Worm (Caenorhabditis elegans) whole organism, L4/young adult: ENCODE results near the gene F10D7.3.

Source experiments
- W03F9.2 ChIP-seq: fragments of 150-350 bp; optimal IDR thresholded peaks from 2 replicates; lab custom pipeline; 2014; ENCODE audit warnings: missing biosample characterization, missing genetic modification characterization
- dao-5 ChIP-seq: sonication (generic microtip); optimal IDR thresholded peaks from 2 replicates; lab custom pipeline; 2016; ENCODE audit warnings: missing genotype, missing genetic modification characterization, moderate library complexity, missing compliant biosample characterization
- him-1 ChIP-seq: sonication (generic microtip); optimal IDR thresholded peaks from 2 replicates; lab custom pipeline; 2016; ENCODE audit warnings: missing genotype, missing genetic modification reagents, missing genetic modification characterization, missing compliant biosample characterization

The F10D7.3 gene

ce11 chrX:17374534-17374933, at the start of gene F10D7.3:
Gene F10D7.3 (minus strand): TSS chrX:17374634.
- TF ChIP-seq W03F9.2: no peak
- no peak for TF ChIP-seq him-1 (tag; lab: Kevin White, UChicago)
- no peak for TF ChIP-seq dao-5 (tag; lab: Kevin White, UChicago)

DNA sequence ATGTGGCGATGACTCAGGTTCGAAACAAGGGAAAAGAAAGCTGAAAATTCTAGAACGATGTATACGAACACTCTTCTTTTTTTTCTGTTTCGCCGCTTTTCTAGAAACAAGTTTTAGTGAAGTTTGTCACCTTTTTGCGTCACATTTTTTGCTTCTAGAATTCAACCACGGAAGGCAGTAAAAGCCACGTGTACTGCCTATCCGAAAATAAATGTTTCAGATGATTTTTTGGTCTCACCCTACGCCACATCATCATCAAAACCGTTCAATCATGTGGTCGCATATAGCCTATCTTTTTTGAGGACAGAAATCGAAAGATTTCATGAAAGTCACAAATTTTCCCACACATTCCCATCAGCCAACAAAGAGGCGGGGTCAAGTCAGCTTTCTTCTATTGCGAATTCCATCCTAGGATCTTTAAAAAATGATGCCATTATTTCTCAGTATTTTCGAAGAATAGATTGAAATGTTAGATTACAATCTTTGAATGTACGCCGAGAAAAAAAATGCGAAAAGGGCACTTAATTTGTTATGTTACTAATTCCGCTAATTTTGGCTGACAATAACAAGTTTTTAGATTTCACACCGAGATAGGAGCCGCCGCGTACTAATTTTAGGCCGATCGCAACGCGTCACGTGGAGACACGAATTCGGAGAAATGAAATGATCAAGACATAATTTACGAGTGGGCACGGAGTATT, 49.6 kb upstream of the F10D7.3 start:
- TF ChIP-seq W03F9.2 (no peak), him-1 (tag; lab: Kevin White, UChicago) (no peak), dao-5 (tag; lab: Kevin White, UChicago) (no peak)

DNA sequence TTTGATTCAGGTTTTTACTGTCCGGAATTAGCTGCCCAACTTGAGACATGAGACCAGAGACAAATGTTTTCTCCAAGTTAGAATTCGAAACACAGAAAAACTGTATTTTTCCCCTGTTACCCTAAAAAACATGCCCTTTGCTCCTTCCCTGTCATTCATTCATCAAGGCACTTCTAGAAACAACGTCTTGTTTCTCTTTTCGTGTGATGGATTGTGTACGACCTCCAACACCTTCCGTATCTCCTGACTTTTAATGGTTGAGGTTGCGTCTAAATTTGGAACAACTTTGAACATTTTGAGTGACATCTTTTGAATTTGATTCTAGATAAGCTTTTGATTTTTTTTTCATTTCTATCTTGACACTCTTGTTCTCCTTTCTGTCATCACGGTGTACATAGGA, 48.2 kb upstream of the F10D7.3 start:
- TF ChIP-seq W03F9.2: no peak
- no peak for TF ChIP-seq dao-5 (tag; lab: Kevin White, UChicago)
- no peak for TF ChIP-seq him-1 (tag; lab: Kevin White, UChicago)

ce11 chrX:17421532-17422078, 47.2 kb upstream of the F10D7.3 start, which contains the start of gene osm-11:
Gene osm-11 (minus strand): TSS chrX:17421582.
- TF ChIP-seq dao-5 (tag; lab: Kevin White, UChicago) (no peak), W03F9.2 (no peak), him-1 (tag; lab: Kevin White, UChicago) (no peak)

DNA sequence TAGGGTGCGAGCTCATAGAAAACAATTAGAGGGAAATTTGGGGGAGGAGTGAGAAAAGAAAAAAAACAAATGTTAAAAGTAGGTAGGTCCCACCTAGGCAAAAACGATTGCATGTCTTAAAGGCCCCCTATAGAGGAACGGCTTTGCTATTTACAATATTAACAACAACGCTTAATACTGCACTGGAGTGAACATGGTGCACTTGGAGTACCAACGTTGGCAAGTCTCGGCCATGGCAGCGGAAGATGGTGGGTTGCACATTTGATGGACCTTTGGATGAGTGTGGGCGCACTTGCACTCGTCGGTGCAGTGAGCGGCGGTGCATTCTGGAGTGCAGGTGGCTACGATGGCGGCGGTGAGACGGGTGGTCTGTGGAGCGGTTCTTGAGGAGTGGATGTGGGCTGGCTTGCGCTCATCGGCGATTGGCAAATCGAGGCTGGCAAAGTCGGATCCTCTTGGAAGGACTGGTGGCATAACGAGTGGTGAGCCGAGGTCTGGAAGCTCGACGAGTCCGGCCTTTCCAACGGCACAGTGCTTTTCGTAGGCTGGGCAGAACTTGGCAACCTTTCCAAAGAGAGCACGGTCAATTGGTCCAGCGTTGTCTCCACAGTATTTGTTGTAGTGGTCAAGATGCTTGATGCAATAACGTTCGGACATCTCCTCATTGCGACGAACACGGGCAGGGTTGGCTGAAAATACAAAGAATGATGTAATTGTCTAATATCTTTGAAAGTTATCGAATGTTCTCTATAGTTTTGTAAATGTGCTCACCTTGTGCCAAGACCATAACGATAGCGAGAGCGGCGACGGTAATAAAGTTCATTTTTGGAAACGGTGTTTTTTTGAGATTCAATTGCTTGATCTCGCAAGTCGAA, 46.4 kb upstream of the F10D7.3 start:
- TF ChIP-seq dao-5 (tag; lab: Kevin White, UChicago) (no peak), him-1 (tag; lab: Kevin White, UChicago) (no peak), W03F9.2 (no peak)

DNA sequence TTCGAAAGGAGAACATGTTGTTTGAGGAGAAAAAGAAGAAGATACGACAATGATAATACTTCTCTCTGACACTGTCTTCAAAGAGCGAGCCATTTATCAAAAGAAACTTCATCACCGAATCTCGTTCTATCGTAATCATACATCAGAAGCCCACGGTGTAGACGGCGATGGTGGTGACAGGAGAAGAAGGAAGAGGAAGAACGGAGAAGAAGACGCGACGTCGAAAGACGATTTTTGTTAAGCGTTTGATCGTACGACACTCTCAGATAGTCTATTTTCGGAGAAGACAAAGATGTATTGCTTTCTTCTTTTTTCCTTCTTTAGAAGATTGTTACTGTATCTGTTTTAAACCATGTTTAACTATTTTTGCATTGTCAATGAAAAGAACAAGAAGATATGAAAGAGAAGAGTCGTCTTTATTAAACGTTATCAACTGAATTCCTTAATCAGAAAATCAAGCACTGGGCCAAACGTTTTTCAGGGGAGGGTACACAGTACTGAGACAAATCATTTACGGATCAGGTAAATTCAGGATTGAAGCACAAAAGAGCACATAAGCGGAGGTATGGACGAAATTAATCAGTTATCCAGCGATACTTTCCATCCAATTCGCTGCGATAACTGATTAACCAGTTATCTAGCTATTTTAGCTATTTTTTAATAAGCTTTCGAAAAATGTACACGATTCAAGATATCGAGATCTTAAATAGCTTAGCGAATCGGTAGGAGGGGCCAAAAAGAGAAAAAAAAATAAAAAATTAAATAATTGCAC, 45.6 kb upstream of the F10D7.3 start:
- TF ChIP-seq him-1 (tag; lab: Kevin White, UChicago) (no peak), dao-5 (tag; lab: Kevin White, UChicago) (no peak)

DNA sequence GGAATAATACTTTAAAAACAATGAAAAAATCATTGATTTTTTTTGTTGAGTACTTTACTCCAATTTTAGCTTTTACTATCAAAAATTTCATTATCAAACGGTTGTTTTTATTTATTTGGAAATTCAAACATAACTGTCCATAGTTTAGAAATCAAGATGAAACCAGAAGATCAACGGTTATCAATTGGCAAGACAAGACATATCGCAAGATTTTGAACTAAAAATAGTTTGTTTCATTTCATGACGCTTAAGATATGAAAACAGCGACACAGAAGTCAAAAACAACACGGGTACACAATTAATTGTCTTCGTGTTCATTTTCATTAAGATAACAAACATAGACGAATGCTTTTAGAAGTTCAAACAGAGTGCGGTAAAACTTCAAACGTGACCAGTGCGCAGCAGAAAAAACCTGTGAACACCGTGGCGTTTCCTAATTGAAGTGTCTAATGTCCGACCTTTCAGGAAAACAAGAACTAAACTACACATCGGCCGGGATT, 43.1 kb upstream of the F10D7.3 start:
- TF ChIP-seq him-1 (tag; lab: Kevin White, UChicago) (no peak), dao-5 (tag; lab: Kevin White, UChicago) (no peak), W03F9.2 (no peak)

- TF ChIP-seq him-1 (tag; lab: Kevin White, UChicago) (no peak), dao-5 (tag; lab: Kevin White, UChicago) (no peak), W03F9.2 (no peak)
Measured at ce11 chrX:17413868-17414267, 39.4 kb upstream of the F10D7.3 start, which contains the start of gene crb-1. Gene crb-1 (minus strand): TSS chrX:17414014.

ce11 chrX:17412642-17413041, 38.2 kb upstream of the F10D7.3 start:
- TF ChIP-seq W03F9.2 (no peak), him-1 (tag; lab: Kevin White, UChicago) (no peak), dao-5 (tag; lab: Kevin White, UChicago) (no peak)

DNA sequence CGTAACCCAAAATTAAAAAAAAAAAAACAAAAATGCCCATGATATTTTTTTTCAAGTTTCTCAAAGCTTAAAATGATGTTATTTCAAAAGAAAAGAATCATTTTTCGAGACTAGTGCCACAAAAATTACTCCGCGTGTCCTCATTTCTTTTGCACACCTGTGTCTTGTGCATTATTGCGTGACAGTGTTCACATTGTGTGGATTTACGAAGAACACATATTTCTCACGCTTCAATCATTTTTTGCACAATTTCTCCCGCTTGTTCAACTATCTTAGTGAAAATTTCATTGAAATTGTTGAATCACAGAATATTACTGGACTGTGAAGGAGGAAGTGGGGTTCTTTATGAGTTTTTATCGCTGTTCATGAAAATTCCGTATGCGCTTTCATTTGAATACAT, 34.4 kb upstream of the F10D7.3 start:
- no peak for TF ChIP-seq dao-5 (tag; lab: Kevin White, UChicago)
- TF ChIP-seq W03F9.2: no peak
- no peak for TF ChIP-seq him-1 (tag; lab: Kevin White, UChicago)

DNA sequence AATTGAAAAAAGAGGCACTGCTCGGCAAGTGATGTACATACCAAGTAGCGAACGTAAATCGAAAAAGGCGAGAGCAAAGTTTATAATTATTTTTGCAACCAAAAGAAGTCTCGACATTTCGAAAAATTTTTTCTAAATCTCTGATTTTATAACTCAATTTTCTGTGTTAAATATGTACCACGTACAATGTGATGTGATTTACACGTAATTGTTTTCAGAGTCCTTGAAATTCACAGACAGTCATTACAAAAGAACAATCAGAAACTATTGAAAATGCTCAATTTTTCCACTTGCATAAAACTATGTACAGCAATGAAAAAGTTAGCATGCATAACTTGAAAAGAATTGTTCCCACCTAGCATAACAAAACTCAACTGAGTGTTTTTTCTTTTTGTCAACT, 28.6 kb upstream of the F10D7.3 start:
- TF ChIP-seq him-1 (tag; lab: Kevin White, UChicago) (no peak), W03F9.2 (no peak), dao-5 (tag; lab: Kevin White, UChicago) (no peak)

DNA sequence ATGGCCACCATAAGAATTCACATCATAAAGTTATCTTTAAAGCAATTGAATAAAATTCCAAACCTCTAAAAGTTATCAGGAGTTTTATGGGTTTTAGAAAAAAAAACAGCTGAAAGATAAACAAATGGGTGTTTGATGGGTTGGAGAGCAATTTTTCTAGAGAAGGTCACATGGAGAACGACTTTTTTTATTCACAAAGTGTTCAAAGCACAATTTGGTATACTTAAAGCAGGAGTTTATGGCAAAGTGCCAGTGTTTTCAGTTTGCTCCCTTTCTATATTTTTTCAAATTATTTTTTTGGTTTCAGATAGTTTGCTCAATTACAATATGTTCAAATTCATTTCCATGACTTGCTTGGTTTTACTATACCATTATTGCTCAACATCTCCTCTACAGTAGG, 26.8 kb upstream of the F10D7.3 start, which contains the start of gene F11C7.6:
F11C7.6 (plus strand) TSS at position 301 of the 400 bp plus-strand sequence.
- TF ChIP-seq W03F9.2 (no peak), him-1 (tag; lab: Kevin White, UChicago) (no peak), dao-5 (tag; lab: Kevin White, UChicago) (no peak)

ce11 chrX:17400425-17400824, 26.0 kb upstream of the F10D7.3 start:
- TF ChIP-seq W03F9.2 (no peak), him-1 (tag; lab: Kevin White, UChicago) (no peak), dao-5 (tag; lab: Kevin White, UChicago) (no peak)
